Fruit fly (Drosophila melanogaster): ENCODE measurements around the gene Traf6.

Gene Traf6

dm6 chrX:8113386-8114279 lies 43.6 kb downstream of the Traf6 start (continued):
- no peak for TF ChIP-seq CG12299 (tag; optimal IDR thresholded peaks at IDR 0.05)
- no peak for TF ChIP-seq vnd (GFP tag; IDR thresholded peaks at IDR 0.05; ENCODE audit: partially characterized antibody)
- TF ChIP-seq CG34376 (GFP tag; optimal IDR thresholded peaks at IDR 0.05) = peak; percentile 34
- peak; percentile 20 for TF ChIP-seq sug (tag; optimal IDR thresholded peaks at IDR 0.05)
- TF ChIP-seq dmrt99B (tag; optimal IDR thresholded peaks at IDR 0.05) = peak; percentile 55
- peak; percentile 63; the same call in 1 of the 2 replicates for TF ChIP-seq al (GFP tag; IDR thresholded peaks at IDR 0.05)
- peak; percentile 38 for TF ChIP-seq CG2712 (tag; optimal IDR thresholded peaks at IDR 0.05)
- peak; percentile 33 for TF ChIP-seq CG7556 (GFP tag; optimal IDR thresholded peaks at IDR 0.05)
- TF ChIP-seq Elba2 (GFP tag; optimal IDR thresholded peaks at IDR 0.05) = no peak
- TF ChIP-seq Spps (tag; optimal IDR thresholded peaks at IDR 0.05) = no peak
- peak; percentile 54 for TF ChIP-seq CG8924 (tag; optimal IDR thresholded peaks at IDR 0.05)
- peak; percentile 25; the same call in 1 of the 2 replicates for TF ChIP-seq ttk (GFP tag; IDR thresholded peaks at IDR 0.05)
- TF ChIP-seq ap (GFP tag; IDR thresholded peaks at IDR 0.05) = no peak
- TF ChIP-seq CG12744 (GFP tag; optimal IDR thresholded peaks at IDR 0.05) = peak; percentile 33
- TF ChIP-seq tll (GFP tag; optimal IDR thresholded peaks at IDR 0.05) = no peak
- no peak for TF ChIP-seq wor (GFP tag; IDR thresholded peaks at IDR 0.05)
- TF ChIP-seq fd3F (GFP tag; optimal IDR thresholded peaks at IDR 0.05) = peak; percentile 54
- peak; percentile 61 for TF ChIP-seq HmgZ (tag; optimal IDR thresholded peaks at IDR 0.05)
- TF ChIP-seq CG3065 (GFP tag; optimal IDR thresholded peaks at IDR 0.05) = no peak
- peak; percentile 48 for TF ChIP-seq CG18011 (GFP tag; optimal IDR thresholded peaks at IDR 0.05)
- TF ChIP-seq CG12769 (tag; optimal IDR thresholded peaks at IDR 0.05) = peak; percentile 91
- TF ChIP-seq Doc3 (GFP tag; IDR thresholded peaks at IDR 0.05; ENCODE audit: partially characterized antibody) = no peak
- TF ChIP-seq CG11695 (GFP tag; IDR thresholded peaks at IDR 0.05) = peak; percentile 58; the same call in 2 of the 3 replicates
- TF ChIP-seq CG42726 (GFP tag; IDR thresholded peaks at IDR 0.05; ENCODE audit: partially characterized antibody) = no peak
- no peak for TF ChIP-seq jumu (GFP tag; optimal IDR thresholded peaks at IDR 0.05)
- no peak for TF ChIP-seq CG31441 (GFP tag; IDR thresholded peaks at IDR 0.05)
- no peak for TF ChIP-seq CG12104 (GFP tag; optimal IDR thresholded peaks at IDR 0.05)
- peak; percentile 54 for TF ChIP-seq Fer2 (tag; optimal IDR thresholded peaks at IDR 0.05)
- TF ChIP-seq Neu2 (GFP tag; optimal IDR thresholded peaks at IDR 0.05; ENCODE audit: borderline replicate concordance) = no peak
- peak; percentile 38 for TF ChIP-seq CG10274 (GFP tag; optimal IDR thresholded peaks at IDR 0.05)
- TF ChIP-seq tin (GFP tag; optimal IDR thresholded peaks at IDR 0.05) = no peak
- TF ChIP-seq CG15696 (tag; optimal IDR thresholded peaks at IDR 0.05) = no peak
- TF ChIP-seq CG7271 (tag; optimal IDR thresholded peaks at IDR 0.05) = no peak
- TF ChIP-seq ash1 (GFP tag; optimal IDR thresholded peaks at IDR 0.05) = no peak
- TF ChIP-seq CG8944 (GFP tag; optimal IDR thresholded peaks at IDR 0.05) = peak; percentile 36
- TF ChIP-seq lbe (GFP tag; optimal IDR thresholded peaks at IDR 0.05) = no peak
- TF ChIP-seq CG1832 (GFP tag; optimal IDR thresholded peaks at IDR 0.05) = no peak
- TF ChIP-seq YL-1 (GFP tag; optimal IDR thresholded peaks at IDR 0.05) = no peak
- TF ChIP-seq CG15011 (GFP tag; optimal IDR thresholded peaks at IDR 0.05) = peak; percentile 43
- TF ChIP-seq CG32532 (GFP tag; IDR thresholded peaks at IDR 0.05) = peak; percentile 83
- 0 out of 2 replicates have a peak, but pooled peaks have one; percentile 12 for TF ChIP-seq CG11247 (GFP tag; IDR thresholded peaks at IDR 0.05)
- TF ChIP-seq Jarid2 (GFP tag; optimal IDR thresholded peaks at IDR 0.05) = peak; percentile 10
- no peak for TF ChIP-seq mld (GFP tag; IDR thresholded peaks at IDR 0.05; ENCODE audit: partially characterized antibody)
- TF ChIP-seq CG18619 (GFP tag; optimal IDR thresholded peaks at IDR 0.05) = peak; percentile 55
- TF ChIP-seq tap (tag; optimal IDR thresholded peaks at IDR 0.05) = peak; percentile 30
- TF ChIP-seq otp (GFP tag; IDR thresholded peaks at IDR 0.05) = no peak
- no peak for TF ChIP-seq CG2199 (GFP tag; IDR thresholded peaks at IDR 0.05)
- peak; percentile 46; the same call in 1 of the 3 replicates for TF ChIP-seq CG6175 (GFP tag; IDR thresholded peaks at IDR 0.05)

Data from whole organism, embryonic.